Fruit fly (Drosophila melanogaster) whole organism, embryonic: Measurements from ENCODE around the gene CG6441.

Experiments used
- CG11695 ChIP-seq: fragments of 200-800 bp; sonication (Bioruptor generic); IDR thresholded peaks from 3 replicates; pipeline ENCODE4 v1.3.6; 2022; ENCODE audit warnings: missing biosample characterization, missing genetic modification characterization
- CG12299 ChIP-seq: fragments of 200-800 bp; sonication (Bioruptor generic); optimal IDR thresholded peaks from 2 replicates; lab custom pipeline; 2018; ENCODE audit warnings: missing biosample characterization, mild to moderate bottlenecking, missing genetic modification characterization
- CG14710 ChIP-seq: fragments of 200-800 bp; sonication (Bioruptor generic); optimal IDR thresholded peaks from 3 replicates; lab custom pipeline; 2019; ENCODE audit warnings: missing biosample characterization, mild to moderate bottlenecking, missing genetic modification characterization, moderate library complexity
- CG16813 ChIP-seq: fragments of 200-800 bp; sonication (Bioruptor generic); IDR thresholded peaks from 3 replicates; pipeline ENCODE4 v1.3.6; 2022; ENCODE audit warnings: missing biosample characterization, missing genetic modification characterization; ENCODE audit not compliant: partially characterized antibody
- CG17328 ChIP-seq: fragments of 200-800 bp; sonication (Bioruptor generic); IDR thresholded peaks from 2 replicates; pipeline ENCODE4 v1.3.6; 2022; ENCODE audit warnings: missing biosample characterization, missing genetic modification characterization
- CG17912 ChIP-seq: fragments of 200-800 bp; sonication (Bioruptor generic); optimal IDR thresholded peaks from 2 replicates; lab custom pipeline; 2018; ENCODE audit warnings: missing biosample characterization, mild to moderate bottlenecking, missing genetic modification characterization
- CG2116 ChIP-seq: fragments of 200-800 bp; sonication (Bioruptor generic); optimal IDR thresholded peaks from 3 replicates; lab custom pipeline; 2018; ENCODE audit warnings: missing biosample characterization, mild to moderate bottlenecking, missing genetic modification characterization
- CG2202 ChIP-seq: fragments of 200-800 bp; sonication (Bioruptor generic); optimal IDR thresholded peaks from 2 replicates; lab custom pipeline; 2018; ENCODE audit warnings: missing biosample characterization, mild to moderate bottlenecking, missing genetic modification characterization
- CG3065 ChIP-seq: fragments of 200-800 bp; sonication (Bioruptor generic); optimal IDR thresholded peaks from 2 replicates; lab custom pipeline; 2016; ENCODE audit warnings: missing biosample characterization, missing genetic modification characterization
- CG31224 ChIP-seq: fragments of 200-800 bp; sonication (Bioruptor generic); IDR thresholded peaks from 2 replicates; pipeline ENCODE4 v1.3.6; 2022; ENCODE audit warnings: missing biosample characterization, missing genetic modification characterization
- CG33557 ChIP-seq: fragments of 200-800 bp; sonication (Bioruptor generic); optimal IDR thresholded peaks from 2 replicates; lab custom pipeline; 2019; ENCODE audit warnings: missing biosample characterization, mild to moderate bottlenecking, missing genetic modification characterization, moderate library complexity
- CG3995 ChIP-seq: fragments of 200-800 bp; sonication (Bioruptor generic); optimal IDR thresholded peaks from 3 replicates; lab custom pipeline; 2016; ENCODE audit warnings: missing biosample characterization, missing genetic modification characterization
- CG4360 ChIP-seq: fragments of 200-800 bp; sonication (Bioruptor generic); IDR thresholded peaks from 2 replicates; pipeline ENCODE4 v1.3.6; 2022; ENCODE audit warnings: missing biosample characterization, missing genetic modification characterization
- CG6254 ChIP-seq: fragments of 200-800 bp; sonication (Bioruptor generic); optimal IDR thresholded peaks from 3 replicates; lab custom pipeline; 2017; ENCODE audit warnings: mild to moderate bottlenecking, missing biosample characterization, missing genetic modification reagents, missing genetic modification characterization
- CG6683 ChIP-seq: fragments of 200-800 bp; sonication (Bioruptor generic); optimal IDR thresholded peaks from 2 replicates; lab custom pipeline; 2017; ENCODE audit warnings: missing biosample characterization, mild to moderate bottlenecking, missing genetic modification characterization, missing genetic modification reagents
- CG6854 ChIP-seq: fragments of 200-800 bp; sonication (Bioruptor generic); optimal IDR thresholded peaks from 3 replicates; lab custom pipeline; 2017; ENCODE audit warnings: missing biosample characterization, mild to moderate bottlenecking, missing genetic modification characterization
- CG8388 ChIP-seq: fragments of 200-800 bp; sonication (Bioruptor generic); optimal IDR thresholded peaks from 2 replicates; lab custom pipeline; 2019; ENCODE audit warnings: missing biosample characterization, mild to moderate bottlenecking, missing genetic modification characterization, moderate library complexity
- CG8924 ChIP-seq: fragments of 200-800 bp; optimal IDR thresholded peaks from 3 replicates; lab custom pipeline; 2019; ENCODE audit warnings: missing biosample characterization, mild to moderate bottlenecking, missing genetic modification characterization, moderate library complexity
- Dip3 ChIP-seq: fragments of 200-800 bp; sonication (Bioruptor generic); optimal IDR thresholded peaks from 3 replicates; lab custom pipeline; 2016; ENCODE audit warnings: missing biosample characterization, missing genetic modification characterization
- Dref ChIP-seq: fragments of 200-800 bp; sonication (Bioruptor generic); IDR thresholded peaks from 2 replicates; pipeline ENCODE4 v1.3.6; 2022; ENCODE audit warnings: missing biosample characterization, missing genetic modification characterization
- E2f2 ChIP-seq: fragments of 200-800 bp; sonication (Bioruptor generic); IDR thresholded peaks from 2 replicates; pipeline ENCODE4 v1.3.6; 2022; ENCODE audit warnings: missing biosample characterization, missing genetic modification characterization
- Fer3 ChIP-seq: fragments of 200-800 bp; sonication (Bioruptor generic); optimal IDR thresholded peaks from 2 replicates; lab custom pipeline; 2018; ENCODE audit warnings: missing biosample characterization, mild to moderate bottlenecking, missing genetic modification characterization, moderate library complexity
- Gug ChIP-seq: fragments of 200-800 bp; sonication (Bioruptor generic); IDR thresholded peaks from 4 replicates; pipeline ENCODE4 v1.3.6; 2022; ENCODE audit warnings: missing biosample characterization, missing genetic modification characterization
- H15 ChIP-seq: fragments of 200-800 bp; sonication (Bioruptor generic); IDR thresholded peaks from 3 replicates; pipeline ENCODE4 v1.3.6; 2022; ENCODE audit warnings: missing biosample characterization, missing genetic modification characterization
- HLH4C ChIP-seq: fragments of 200-800 bp; sonication (Bioruptor generic); IDR thresholded peaks from 3 replicates; pipeline ENCODE4 v1.3.6; 2022; ENCODE audit warnings: missing biosample characterization, missing genetic modification characterization; ENCODE audit not compliant: partially characterized antibody
- Hey ChIP-seq: fragments of 200-800 bp; sonication (Bioruptor generic); optimal IDR thresholded peaks from 3 replicates; lab custom pipeline; 2018; ENCODE audit warnings: missing biosample characterization, mild to moderate bottlenecking, missing genetic modification characterization
- Lhr ChIP-seq: fragments of 200-800 bp; sonication (Bioruptor generic); optimal IDR thresholded peaks from 3 replicates; lab custom pipeline; 2017; ENCODE audit warnings: mild to moderate bottlenecking, missing biosample characterization, missing genetic modification reagents, missing genetic modification characterization
- MBD-R2 ChIP-seq: fragments of 200-800 bp; sonication (Bioruptor generic); IDR thresholded peaks from 2 replicates; pipeline ENCODE4 v1.3.6; 2022; ENCODE audit warnings: missing biosample characterization, missing genetic modification characterization
- MESR4 ChIP-seq: fragments of 200-800 bp; sonication (Bioruptor generic); optimal IDR thresholded peaks from 2 replicates; lab custom pipeline; 2018; ENCODE audit warnings: missing biosample characterization, mild to moderate bottlenecking, missing genetic modification characterization, moderate library complexity
- Myb ChIP-seq: fragments of 200-800 bp; sonication (Bioruptor generic); optimal IDR thresholded peaks from 2 replicates; lab custom pipeline; 2016; ENCODE audit warnings: missing biosample characterization, missing genetic modification characterization
- NFAT ChIP-seq: fragments of 200-800 bp; sonication (Bioruptor generic); IDR thresholded peaks from 2 replicates; pipeline ENCODE4 v1.3.6; 2022; ENCODE audit warnings: missing biosample characterization, missing genetic modification characterization
- crp ChIP-seq, 2 experiments: fragments of 200-800 bp; sonication (Bioruptor generic); optimal IDR thresholded peaks; 2 replicates in 1 of 2; 3 replicates in 1 of 2; lab custom pipeline; 2017; ENCODE audit warnings: missing biosample characterization in 2 of 2, missing genetic modification characterization in 2 of 2, mild to moderate bottlenecking in 1 of 2, moderate library complexity in 1 of 2
- ewg ChIP-seq: fragments of 200-800 bp; sonication (Bioruptor generic); optimal IDR thresholded peaks from 3 replicates; lab custom pipeline; 2017; ENCODE audit warnings: mild to moderate bottlenecking, missing biosample characterization, missing genetic modification reagents, missing genetic modification characterization
- eyg ChIP-seq: fragments of 200-800 bp; sonication (Bioruptor generic); optimal IDR thresholded peaks from 3 replicates; lab custom pipeline; 2016; ENCODE audit warnings: missing biosample characterization, missing genetic modification characterization
- her ChIP-seq: fragments of 200-800 bp; sonication (Bioruptor generic); optimal IDR thresholded peaks from 2 replicates; lab custom pipeline; 2016; ENCODE audit warnings: missing biosample characterization, missing genetic modification characterization
- inv ChIP-seq: fragments of 200-800 bp; sonication (Bioruptor generic); IDR thresholded peaks from 2 replicates; pipeline ENCODE4 v1.3.6; 2022; ENCODE audit warnings: missing biosample characterization, missing genetic modification characterization; ENCODE audit not compliant: partially characterized antibody
- jumu ChIP-seq: fragments of 200-800 bp; sonication (Bioruptor generic); optimal IDR thresholded peaks from 3 replicates; lab custom pipeline; 2016; ENCODE audit warnings: missing biosample characterization, missing genetic modification characterization
- knrl ChIP-seq: fragments of 200-800 bp; sonication (Bioruptor generic); IDR thresholded peaks from 3 replicates; pipeline ENCODE4 v1.3.6; 2022; ENCODE audit warnings: missing biosample characterization, missing genetic modification characterization; ENCODE audit not compliant: partially characterized antibody
- lbe ChIP-seq: fragments of 200-800 bp; sonication (Bioruptor generic); optimal IDR thresholded peaks from 2 replicates; lab custom pipeline; 2016; ENCODE audit warnings: missing biosample characterization, mild to moderate bottlenecking, missing genetic modification characterization
- lov ChIP-seq, 2 experiments: fragments of 200-800 bp in 1 of 2; fragments of >200 bp in 1 of 2; sonication (Bioruptor generic) in 1 of 2; IDR thresholded peaks in 1 of 2; optimal IDR thresholded peaks in 1 of 2; 2 replicates in 1 of 2; 3 replicates in 1 of 2; pipeline versions ENCODE4 v1.3.6 to Lab custom; 2017 to 2022; ENCODE audit warnings: missing biosample characterization in 1 of 2, missing genetic modification characterization in 1 of 2
- nerfin-1 ChIP-seq: fragments of 200-800 bp; sonication (Bioruptor generic); optimal IDR thresholded peaks from 3 replicates; lab custom pipeline; 2019; ENCODE audit warnings: missing biosample characterization, mild to moderate bottlenecking, missing genetic modification characterization, moderate library complexity
- sc ChIP-seq, 3 experiments: fragments of >200 bp in 2 of 3; fragments of 200-800 bp in 1 of 3; sonication (Bioruptor generic) in 1 of 3; optimal IDR thresholded peaks; 2 replicates in 2 of 3; 3 replicates in 1 of 3; lab custom pipeline; 2017; ENCODE audit warnings: mild to moderate bottlenecking in 1 of 3, missing biosample characterization in 1 of 3, missing genetic modification characterization in 1 of 3, missing genetic modification reagents in 1 of 3
- ttk ChIP-seq: fragments of 200-800 bp; sonication (Bioruptor generic); IDR thresholded peaks from 2 replicates; pipeline ENCODE4 v2.1.2; 2022; ENCODE audit warnings: missing biosample characterization, missing genetic modification characterization
- vfl ChIP-seq: fragments of 200-800 bp; sonication (Bioruptor generic); optimal IDR thresholded peaks from 2 replicates; lab custom pipeline; 2016; ENCODE audit warnings: missing biosample characterization, missing genetic modification characterization
- vnd ChIP-seq: fragments of 200-800 bp; sonication (Bioruptor generic); IDR thresholded peaks from 3 replicates; pipeline ENCODE4 v1.3.6; 2022; ENCODE audit warnings: missing biosample characterization, missing genetic modification characterization; ENCODE audit not compliant: partially characterized antibody
- wek ChIP-seq: fragments of 200-800 bp; sonication (Bioruptor generic); optimal IDR thresholded peaks from 3 replicates; lab custom pipeline; 2018; ENCODE audit warnings: missing biosample characterization, mild to moderate bottlenecking, missing genetic modification characterization, moderate library complexity

The CG6441 gene

dm6 chr2L:7448371-7448770, 26.1 kb upstream of the CG6441 start:
- no peak for TF ChIP-seq CG8388 (GFP tag; lab: Kevin White, UChicago)
- TF ChIP-seq H15 (GFP tag; lab: Robert Waterston, UW) = no peak
- no peak for TF ChIP-seq CG31224
- TF ChIP-seq Dip3 (GFP tag; lab: Kevin White, UChicago) = no peak
- no peak for TF ChIP-seq wek
- TF ChIP-seq HLH4C (GFP tag; lab: Robert Waterston, UW) = no peak
- TF ChIP-seq nerfin-1 (tag; lab: Kevin White, UChicago) = no peak
- TF ChIP-seq Dref = no peak
- TF ChIP-seq crp (GFP tag; optimal IDR thresholded peaks at IDR 0.05; lab: Kevin White, UChicago) = no peak
- no peak for TF ChIP-seq lov (optimal IDR thresholded peaks at IDR 0.05; lab: Kevin White, UChicago)
- TF ChIP-seq lov (GFP tag; IDR thresholded peaks at IDR 0.05; lab: Robert Waterston, UW) = no peak
- TF ChIP-seq knrl (GFP tag; lab: Robert Waterston, UW) = no peak
- TF ChIP-seq vfl (GFP tag; lab: Kevin White, UChicago) = no peak
- TF ChIP-seq jumu (GFP tag; lab: Kevin White, UChicago) = no peak
- TF ChIP-seq CG16813 (GFP tag; lab: Robert Waterston, UW) = no peak
- no peak for TF ChIP-seq CG3995 (GFP tag; lab: Kevin White, UChicago)
- no peak for TF ChIP-seq MESR4 (GFP tag; lab: Kevin White, UChicago)

dm6 chr2L:7450966-7451365, 23.5 kb upstream of the CG6441 start, which contains the start of gene santa-maria:
santa-maria (minus strand) TSS chr2L:7451244.
- TF ChIP-seq NFAT (GFP tag; lab: Robert Waterston, UW) (0 out of 2 replicates have a peak, but pooled peaks have one; percentile 19), CG12299 (tag; lab: Kevin White, UChicago) (no peak)

dm6 chr2L:7452093-7452492, 22.4 kb upstream of the CG6441 start:
- TF ChIP-seq CG6854 (GFP tag; lab: Kevin White, UChicago) = no peak
- no peak for TF ChIP-seq nerfin-1 (tag; lab: Kevin White, UChicago)
- no peak for TF ChIP-seq CG3065 (GFP tag; lab: Kevin White, UChicago)
- TF ChIP-seq eyg = no peak
- no peak for TF ChIP-seq CG6254 (GFP tag; lab: Kevin White, UChicago)
- TF ChIP-seq lbe (GFP tag; lab: Kevin White, UChicago) = no peak
- TF ChIP-seq E2f2 = peak; percentile 84
- no peak for TF ChIP-seq Fer3 (tag; lab: Kevin White, UChicago)
- TF ChIP-seq Hey = no peak
- TF ChIP-seq CG6683 = no peak
- no peak for TF ChIP-seq CG17912 (GFP tag; lab: Kevin White, UChicago)
- no peak for TF ChIP-seq sc (optimal IDR thresholded peaks at IDR 0.05; lab: Kevin White, UChicago)
- TF ChIP-seq sc (GFP tag; optimal IDR thresholded peaks at IDR 0.05; lab: Kevin White, UChicago) = no peak
- no peak; the same call in 3 of the 4 replicates for TF ChIP-seq Gug (GFP tag; lab: Robert Waterston, UW)
- no peak for TF ChIP-seq CG4360 (GFP tag; lab: Robert Waterston, UW)
- TF ChIP-seq her (GFP tag; lab: Kevin White, UChicago) = no peak
- 0 out of 2 replicates have a peak, but pooled peaks have one; percentile 47 for TF ChIP-seq MBD-R2 (GFP tag; lab: Robert Waterston, UW)
- peak; percentile 71 for TF ChIP-seq Myb (GFP tag; lab: Kevin White, UChicago)
- peak; percentile 9 for TF ChIP-seq Lhr (GFP tag; lab: Kevin White, UChicago)
- TF ChIP-seq ttk (GFP tag; lab: Robert Waterston, UW) = no peak
- TF ChIP-seq CG11695 (GFP tag; lab: Robert Waterston, UW) = no peak
- no peak for TF ChIP-seq inv (GFP tag; lab: Robert Waterston, UW)
- no peak for TF ChIP-seq CG2202 (tag; lab: Kevin White, UChicago)
- 0 out of 3 replicates have a peak, but pooled peaks have one; percentile 35 for TF ChIP-seq vnd (GFP tag; lab: Robert Waterston, UW)
- TF ChIP-seq crp (GFP tag; optimal IDR thresholded peaks at IDR 0.05; lab: Kevin White, UChicago) = no peak
- TF ChIP-seq CG14710 (tag; lab: Kevin White, UChicago) = no peak
- TF ChIP-seq CG33557 (GFP tag; lab: Kevin White, UChicago) = no peak
- no peak for TF ChIP-seq CG8924
- TF ChIP-seq CG17328 (GFP tag; lab: Robert Waterston, UW) = no peak
- no peak for TF ChIP-seq CG2116 (GFP tag; lab: Kevin White, UChicago)
- TF ChIP-seq ewg (GFP tag; lab: Kevin White, UChicago) = no peak
